Fruit fly (Drosophila melanogaster): ENCODE data around the gene CG12316.

- peak; percentile 81 for TF ChIP-seq CG34367 (tag; optimal IDR thresholded peaks at IDR 0.05)
- TF ChIP-seq Pif1B (GFP tag; optimal IDR thresholded peaks at IDR 0.05): no peak
- peak; percentile 88 for TF ChIP-seq CG9948 (tag; optimal IDR thresholded peaks at IDR 0.05)
- TF ChIP-seq CG15710 (tag; optimal IDR thresholded peaks at IDR 0.05): peak; percentile 88
- TF ChIP-seq fd96Ca (GFP tag; IDR thresholded peaks at IDR 0.05): no peak
- peak; percentile 37 for TF ChIP-seq CG13204 (GFP tag; optimal IDR thresholded peaks at IDR 0.05)
- TF ChIP-seq Pif1A (GFP tag; optimal IDR thresholded peaks at IDR 0.05): no peak
- TF ChIP-seq CG4496 (GFP tag; IDR thresholded peaks at IDR 0.05): no peak
- peak; percentile 80 for TF ChIP-seq D1 (tag; optimal IDR thresholded peaks at IDR 0.05)
- TF ChIP-seq CG8301 (tag; optimal IDR thresholded peaks at IDR 0.05): peak; percentile 46
These were observed 37.4 kb upstream of the CG12316 start for dm6 chr3L:15174086-15174485.
